Fruit fly (Drosophila melanogaster) whole organism, prepupa: Measurements from ENCODE around the gene CG33293.

Source experiments
- Blimp-1 ChIP-seq: fragments of 200-800 bp; sonication (Bioruptor generic); optimal IDR thresholded peaks from 3 replicates; lab custom pipeline; 2017; ENCODE audit warnings: missing biosample characterization, missing genetic modification characterization, mild to moderate bottlenecking, moderate library complexity, missing genetic modification reagents
- CG10631 ChIP-seq: fragments of 200-800 bp; sonication (Bioruptor generic); optimal IDR thresholded peaks from 2 replicates; lab custom pipeline; 2016; ENCODE audit warnings: missing biosample characterization, missing genetic modification characterization
- CG10669 ChIP-seq: fragments of 200-800 bp; sonication (Bioruptor generic); optimal IDR thresholded peaks from 3 replicates; lab custom pipeline; 2018; ENCODE audit warnings: missing biosample characterization, mild to moderate bottlenecking, missing genetic modification characterization, moderate library complexity
- CG11902 ChIP-seq: fragments of 200-800 bp; sonication (Bioruptor generic); optimal IDR thresholded peaks from 3 replicates; lab custom pipeline; 2016; ENCODE audit warnings: missing biosample characterization, missing genetic modification characterization
- CG15336 ChIP-seq: fragments of 200-800 bp; sonication (Bioruptor generic); IDR thresholded peaks from 2 replicates; pipeline ENCODE4 v1.3.6; 2022; ENCODE audit warnings: missing biosample characterization, missing genetic modification characterization
- CG3032 ChIP-seq: fragments of 200-800 bp; optimal IDR thresholded peaks from 2 replicates; lab custom pipeline; 2019; ENCODE audit warnings: missing biosample characterization, mild to moderate bottlenecking, missing genetic modification characterization, moderate library complexity
- CG32006 ChIP-seq: fragments of 200-800 bp; sonication (Bioruptor generic); optimal IDR thresholded peaks from 3 replicates; lab custom pipeline; 2017; ENCODE audit warnings: missing biosample characterization, mild to moderate bottlenecking, missing genetic modification characterization
- CG34406 ChIP-seq: fragments of 200-800 bp; sonication (Bioruptor generic); optimal IDR thresholded peaks from 3 replicates; lab custom pipeline; 2016; ENCODE audit warnings: missing biosample characterization, missing genetic modification characterization
- CG3919 ChIP-seq: fragments of 200-800 bp; sonication (Bioruptor generic); optimal IDR thresholded peaks from 3 replicates; lab custom pipeline; 2016; ENCODE audit warnings: missing biosample characterization, missing genetic modification characterization
- CG4318 ChIP-seq: fragments of 200-800 bp; sonication (Bioruptor generic); optimal IDR thresholded peaks from 3 replicates; lab custom pipeline; 2017; ENCODE audit warnings: missing biosample characterization, mild to moderate bottlenecking, missing genetic modification characterization
- CG6163 ChIP-seq: fragments of 200-800 bp; sonication (Bioruptor generic); IDR thresholded peaks from 3 replicates; pipeline ENCODE4 v1.3.6; 2022; ENCODE audit warnings: missing biosample characterization, missing genetic modification characterization
- CG6792 ChIP-seq: fragments of 200-800 bp; sonication (Bioruptor generic); optimal IDR thresholded peaks from 3 replicates; lab custom pipeline; 2016; ENCODE audit warnings: missing biosample characterization, missing genetic modification characterization
- CG6808 ChIP-seq: fragments of 200-800 bp; sonication (Bioruptor generic); optimal IDR thresholded peaks from 3 replicates; lab custom pipeline; 2017; ENCODE audit warnings: missing biosample characterization, missing genetic modification characterization, mild to moderate bottlenecking, moderate library complexity, missing genetic modification reagents
- CG6854 ChIP-seq: fragments of 200-800 bp; sonication (Bioruptor generic); optimal IDR thresholded peaks from 2 replicates; lab custom pipeline; 2017; ENCODE audit warnings: missing biosample characterization, mild to moderate bottlenecking, missing genetic modification characterization
- CG7368 ChIP-seq: fragments of 200-800 bp; sonication (Bioruptor generic); optimal IDR thresholded peaks from 3 replicates; lab custom pipeline; 2016; ENCODE audit warnings: missing biosample characterization, missing genetic modification characterization
- CG8319 ChIP-seq: fragments of 200-800 bp; sonication (Bioruptor generic); optimal IDR thresholded peaks from 3 replicates; lab custom pipeline; 2016; ENCODE audit warnings: missing biosample characterization, missing genetic modification characterization
- CG8632 ChIP-seq: fragments of 200-800 bp; sonication (Bioruptor generic); optimal IDR thresholded peaks from 3 replicates; lab custom pipeline; 2016; ENCODE audit warnings: missing biosample characterization, missing genetic modification characterization
- CG9139 ChIP-seq: fragments of 200-800 bp; sonication (Bioruptor generic); optimal IDR thresholded peaks from 3 replicates; lab custom pipeline; 2017; ENCODE audit warnings: missing biosample characterization, mild to moderate bottlenecking, missing genetic modification characterization
- Eip78C ChIP-seq: fragments of 200-800 bp; sonication (Bioruptor generic); peaks from one replicate; lab custom pipeline; 2016; ENCODE audit warnings: missing biosample characterization, missing genetic modification characterization
- Ets96B ChIP-seq: fragments of 200-800 bp; optimal IDR thresholded peaks from 2 replicates; lab custom pipeline; 2019; ENCODE audit warnings: missing biosample characterization, mild to moderate bottlenecking, missing genetic modification characterization, moderate library complexity
- Gug ChIP-seq: fragments of 200-800 bp; sonication (Bioruptor generic); IDR thresholded peaks from 2 replicates; pipeline ENCODE4 v1.3.6; 2022; ENCODE audit warnings: missing biosample characterization, missing genetic modification characterization
- Hr38 ChIP-seq: sonication (Bioruptor generic); optimal IDR thresholded peaks from 2 replicates; lab custom pipeline; 2016; ENCODE audit warnings: missing biosample characterization, missing genetic modification characterization
- Hr39 ChIP-seq: fragments of 200-800 bp; sonication (Bioruptor generic); optimal IDR thresholded peaks from 2 replicates; lab custom pipeline; 2016; ENCODE audit warnings: missing biosample characterization, missing genetic modification characterization
- Hr4 ChIP-seq: fragments of 200-800 bp; sonication (Bioruptor generic); optimal IDR thresholded peaks from 3 replicates; lab custom pipeline; 2016; ENCODE audit warnings: missing biosample characterization, missing genetic modification characterization
- Met ChIP-seq: fragments of 200-800 bp; sonication (Bioruptor generic); optimal IDR thresholded peaks from 3 replicates; lab custom pipeline; 2016; ENCODE audit warnings: missing biosample characterization, missing genetic modification characterization
- OdsH ChIP-seq: fragments of 200-800 bp; sonication (Bioruptor generic); optimal IDR thresholded peaks from 3 replicates; lab custom pipeline; 2016; ENCODE audit warnings: missing biosample characterization, missing genetic modification characterization
- Sox14 ChIP-seq: fragments of 200-800 bp; sonication (Bioruptor generic); optimal IDR thresholded peaks from 3 replicates; lab custom pipeline; 2016; ENCODE audit warnings: missing biosample characterization, missing genetic modification characterization
- Sox15 ChIP-seq: fragments of 200-800 bp; sonication (Bioruptor generic); optimal IDR thresholded peaks from 3 replicates; lab custom pipeline; 2016; ENCODE audit warnings: missing biosample characterization, missing genetic modification characterization
- cyc ChIP-seq: fragments of 200-800 bp; sonication (Bioruptor generic); optimal IDR thresholded peaks from 3 replicates; lab custom pipeline; 2016; ENCODE audit warnings: missing biosample characterization, missing genetic modification characterization
- dac ChIP-seq: fragments of 200-800 bp; sonication (Bioruptor generic); optimal IDR thresholded peaks from 2 replicates; lab custom pipeline; 2017; ENCODE audit warnings: missing biosample characterization, mild to moderate bottlenecking, missing genetic modification characterization
- dsx ChIP-seq: fragments of 200-800 bp; optimal IDR thresholded peaks from 3 replicates; lab custom pipeline; 2019; ENCODE audit warnings: missing biosample characterization, mild to moderate bottlenecking, missing genetic modification characterization, moderate library complexity; ENCODE audit not compliant: poor library complexity, severe bottlenecking
- eg ChIP-seq: fragments of 200-800 bp; sonication (Bioruptor generic); IDR thresholded peaks from 3 replicates; pipeline ENCODE4 v1.3.6; 2022; ENCODE audit warnings: missing biosample characterization, missing genetic modification characterization
- esn ChIP-seq: fragments of 200-800 bp; sonication (Bioruptor generic); optimal IDR thresholded peaks from 2 replicates; lab custom pipeline; 2016; ENCODE audit warnings: missing biosample characterization, mild to moderate bottlenecking, missing genetic modification characterization, moderate library complexity
- pdm3 ChIP-seq: fragments of 200-800 bp; sonication (Bioruptor generic); optimal IDR thresholded peaks from 3 replicates; lab custom pipeline; 2016; ENCODE audit warnings: missing biosample characterization, missing genetic modification characterization
- salr ChIP-seq, 2 experiments: fragments of 200-800 bp; sonication (Bioruptor generic); optimal IDR thresholded peaks; 3 replicates each; lab custom pipeline; 2016 to 2018; ENCODE audit warnings: missing biosample characterization in 2 of 2, missing genetic modification characterization in 2 of 2, mild to moderate bottlenecking in 1 of 2
- spab ChIP-seq: fragments of 200-800 bp; sonication (Bioruptor generic); optimal IDR thresholded peaks from 2 replicates; lab custom pipeline; 2017; ENCODE audit warnings: missing biosample characterization, mild to moderate bottlenecking, missing genetic modification characterization, missing genetic modification reagents
- topi ChIP-seq: fragments of 200-800 bp; sonication (Bioruptor generic); optimal IDR thresholded peaks from 3 replicates; lab custom pipeline; 2016; ENCODE audit warnings: missing biosample characterization, missing genetic modification characterization
- vri ChIP-seq: fragments of 200-800 bp; sonication (Bioruptor generic); optimal IDR thresholded peaks from 3 replicates; lab custom pipeline; 2016; ENCODE audit warnings: missing biosample characterization, mild to moderate bottlenecking, missing genetic modification characterization

CG33293 gene

DNA sequence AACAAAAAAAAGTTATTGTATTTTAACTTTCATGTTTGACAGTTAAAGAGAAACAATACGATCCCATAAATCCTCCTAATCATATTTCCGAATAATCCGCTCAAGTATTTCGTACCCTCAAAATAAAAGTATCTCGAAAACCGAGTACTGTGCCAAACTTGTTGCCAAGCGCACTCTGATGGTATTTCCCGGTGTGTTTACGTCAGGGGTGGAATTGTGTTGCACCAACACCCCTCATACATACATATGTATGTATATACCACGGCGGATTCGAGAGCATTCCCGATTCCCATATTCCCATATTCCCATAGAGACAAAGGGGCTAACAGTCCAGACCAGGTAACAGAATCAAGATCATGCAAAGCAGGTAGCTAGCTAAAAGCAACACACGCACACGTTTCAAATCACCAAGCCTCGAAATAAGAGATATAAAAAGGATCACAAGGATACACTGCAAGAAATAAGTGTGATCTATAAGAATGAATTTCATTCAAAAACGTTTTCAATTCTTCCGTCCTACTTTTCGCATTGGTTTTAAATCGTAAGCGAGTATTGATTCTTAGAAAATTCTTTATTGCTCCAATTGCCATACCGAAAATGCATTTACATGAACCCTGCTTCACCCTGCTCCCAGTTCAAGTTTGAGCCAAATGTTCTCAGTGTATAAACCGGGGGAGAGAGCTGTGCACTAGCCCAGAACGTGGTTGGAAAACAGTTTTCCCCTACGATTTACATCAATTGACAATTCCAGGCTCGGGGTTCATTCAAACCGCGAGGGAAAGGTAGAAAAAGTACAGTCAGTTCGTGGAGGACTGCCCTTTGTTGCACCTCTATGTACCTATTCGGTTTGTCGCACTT is 28.4 kb downstream of the CG33293 start (continued):
- TF ChIP-seq Hr38 (no peak), CG6163 (GFP tag; lab: Robert Waterston, UW) (peak; percentile 28; the same call in 1 of the 3 replicates), CG15336 (GFP tag; lab: Robert Waterston, UW) (0 out of 2 replicates have a peak, but pooled peaks have one; percentile 35), Sox15 (GFP tag; lab: Kevin White, UChicago) (no peak), Blimp-1 (GFP tag; lab: Kevin White, UChicago) (no peak), spab (GFP tag; lab: Kevin White, UChicago) (peak; percentile 49), eg (GFP tag; lab: Robert Waterston, UW) (no peak), CG4318 (GFP tag; lab: Kevin White, UChicago) (no peak), CG7368 (GFP tag; lab: Kevin White, UChicago) (no peak), CG10631 (GFP tag; lab: Kevin White, UChicago) (peak; percentile 50), vri (GFP tag; lab: Kevin White, UChicago) (no peak), CG34406 (GFP tag; lab: Kevin White, UChicago) (peak; percentile 9), esn (peak; percentile 37), CG3919 (peak; percentile 65), Hr39 (GFP tag; lab: Kevin White, UChicago) (peak; percentile 2), salr (GFP tag; optimal IDR thresholded peaks at IDR 0.05; lab: Kevin White, UChicago) (peak in 1 of 2 experiments; percentile 20), CG8319 (GFP tag; lab: Kevin White, UChicago) (no peak), CG3032 (tag; lab: Kevin White, UChicago) (peak; percentile 65), Eip78C (peak; percentile 73), CG6792 (peak; percentile 25), CG9139 (GFP tag; lab: Kevin White, UChicago) (peak; percentile 18), CG8632 (peak; percentile 27), dac (no peak), Ets96B (tag; lab: Kevin White, UChicago) (peak; percentile 65), dsx (GFP tag; lab: Kevin White, UChicago) (peak; percentile 50), CG6854 (GFP tag; lab: Kevin White, UChicago) (no peak), CG11902 (GFP tag; lab: Kevin White, UChicago) (no peak), CG32006 (GFP tag; lab: Kevin White, UChicago) (peak; percentile 52), Gug (GFP tag; lab: Robert Waterston, UW) (0 out of 2 replicates have a peak, but pooled peaks have one; percentile 16), cyc (GFP tag; lab: Kevin White, UChicago) (no peak), OdsH (GFP tag; lab: Kevin White, UChicago) (peak; percentile 49)

DNA sequence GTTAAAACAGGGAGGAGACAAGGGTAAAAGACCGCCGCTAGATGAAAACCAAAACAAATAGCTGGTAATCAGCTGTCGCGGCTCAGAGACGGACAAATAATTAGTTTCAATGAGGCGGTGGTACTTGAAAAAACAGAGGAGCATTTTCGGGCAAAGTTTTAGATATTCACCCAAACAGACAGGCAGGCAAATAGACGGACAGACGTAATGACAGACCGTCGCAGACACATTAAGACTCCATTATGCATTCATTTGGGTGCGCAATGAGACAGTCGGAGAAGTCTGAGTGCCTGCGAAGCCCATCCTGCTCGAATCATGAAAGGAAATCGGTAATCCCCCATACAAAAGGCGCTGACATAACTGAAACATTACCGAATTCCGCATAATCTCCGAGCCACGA is 29.1 kb downstream of the CG33293 start:
- TF ChIP-seq Met (GFP tag; lab: Kevin White, UChicago) (no peak), Sox14 (GFP tag; lab: Kevin White, UChicago) (no peak), pdm3 (GFP tag; lab: Kevin White, UChicago) (no peak), Hr4 (no peak), topi (no peak), CG10669 (GFP tag; lab: Kevin White, UChicago) (no peak), dac (no peak), CG4318 (GFP tag; lab: Kevin White, UChicago) (no peak), CG6808 (GFP tag; lab: Kevin White, UChicago) (no peak), Hr38 (no peak)
